Fruit fly (Drosophila melanogaster): ENCODE measurements around the gene CG10561.
A peak's percentile ranks its signal among the peaks of the same experiment; 100 is the strongest.

The CG10561 gene

DNA sequence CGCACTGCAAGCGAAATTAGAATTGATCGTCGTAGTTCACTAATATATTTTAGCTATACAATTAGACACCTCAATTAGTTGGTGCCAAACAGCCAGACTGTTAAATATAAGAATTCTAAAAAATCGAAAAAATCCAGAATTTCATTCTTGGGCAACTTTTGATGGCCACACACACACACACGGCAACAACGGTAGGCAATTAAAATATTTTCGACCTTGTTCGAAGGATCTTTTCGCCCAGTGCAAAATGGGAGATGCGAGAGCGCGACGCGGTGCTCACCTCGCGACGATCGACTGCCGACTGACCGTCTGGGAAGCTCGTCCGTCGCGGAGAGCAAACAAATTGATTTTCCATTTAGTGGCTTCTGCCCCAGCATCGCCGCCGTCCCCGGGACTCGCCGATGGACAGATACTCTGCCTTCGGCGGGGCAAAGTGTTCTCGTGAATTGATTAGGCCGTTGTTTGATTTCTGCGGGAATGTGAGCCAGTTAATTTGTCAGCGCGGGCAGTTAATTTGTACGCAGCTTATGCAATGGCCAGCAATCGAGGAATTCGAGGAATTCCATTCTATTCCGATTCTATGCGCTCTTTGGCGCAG lies 44.6 kb upstream of the CG10561 start, which contains the start of gene CG10702 (continued):
- TF ChIP-seq CG2120 (GFP tag; optimal IDR thresholded peaks at IDR 0.05) (peak; percentile 33), ems (GFP tag; optimal IDR thresholded peaks at IDR 0.05) (peak; percentile 15), sd (tag; optimal IDR thresholded peaks at IDR 0.05) (no peak), Deaf1 (tag; optimal IDR thresholded peaks at IDR 0.05) (peak; percentile 21), Ada2b (GFP tag; IDR thresholded peaks at IDR 0.05) (peak; percentile 28; the same call in 1 of the 2 replicates), CG10979 (tag; optimal IDR thresholded peaks at IDR 0.05) (peak; percentile 1), CG7372 (GFP tag; IDR thresholded peaks at IDR 0.05) (no peak), Mrtf (GFP tag; IDR thresholded peaks at IDR 0.05) (0 out of 3 replicates have a peak, but pooled peaks have one; percentile 15), exex (tag; optimal IDR thresholded peaks at IDR 0.05) (no peak), CG6254 (GFP tag; optimal IDR thresholded peaks at IDR 0.05) (no peak), HLH4C (GFP tag; IDR thresholded peaks at IDR 0.05; ENCODE audit: partially characterized antibody) (no peak), CG2199 (GFP tag; IDR thresholded peaks at IDR 0.05) (0 out of 3 replicates have a peak, but pooled peaks have one; percentile 20), Sry-β (GFP tag; optimal IDR thresholded peaks at IDR 0.05) (no peak), pzg (GFP tag; optimal IDR thresholded peaks at IDR 0.05) (no peak), E2f1 (GFP tag; IDR thresholded peaks at IDR 0.05) (no peak), Atf3 (GFP tag; optimal IDR thresholded peaks at IDR 0.05) (no peak), CG6683 (GFP tag; optimal IDR thresholded peaks at IDR 0.05) (no peak), ssp (GFP tag; IDR thresholded peaks at IDR 0.05) (no peak), CG18476 (GFP tag; optimal IDR thresholded peaks at IDR 0.05) (no peak), CG31441 (GFP tag; IDR thresholded peaks at IDR 0.05) (peak; percentile 33; the same call in 1 of the 2 replicates), row (GFP tag; IDR thresholded peaks at IDR 0.05) (peak; percentile 34; the same call in 1 of the 3 replicates), CG12155 (GFP tag; optimal IDR thresholded peaks at IDR 0.05) (no peak), hth (optimal IDR thresholded peaks at IDR 0.05) (no peak), Hmx (GFP tag; optimal IDR thresholded peaks at IDR 0.05) (no peak), Lpt (GFP tag; optimal IDR thresholded peaks at IDR 0.05) (no peak), ranshi (GFP tag; IDR thresholded peaks at IDR 0.05) (no peak), Xrp1 (GFP tag; IDR thresholded peaks at IDR 0.05) (no peak; the same call in 1 of the 2 replicates), klu (GFP tag; IDR thresholded peaks at IDR 0.05) (no peak), pb (GFP tag; optimal IDR thresholded peaks at IDR 0.05) (no peak), CG2712 (tag; optimal IDR thresholded peaks at IDR 0.05) (no peak), B-H1 (GFP tag; IDR thresholded peaks at IDR 0.05) (no peak), kah (GFP tag; optimal IDR thresholded peaks at IDR 0.05) (no peak), NK7.1 (GFP tag; optimal IDR thresholded peaks at IDR 0.05) (no peak), CG31388 (GFP tag; optimal IDR thresholded peaks at IDR 0.05) (no peak), unc-4 (GFP tag; IDR thresholded peaks at IDR 0.05; ENCODE audit: partially characterized antibody) (no peak), Atf-2 (GFP tag; optimal IDR thresholded peaks at IDR 0.05) (no peak), Sox102F (GFP tag; optimal IDR thresholded peaks at IDR 0.05) (peak; percentile 15), CG6654 (GFP tag; optimal IDR thresholded peaks at IDR 0.05) (no peak), Atf6 (GFP tag; IDR thresholded peaks at IDR 0.05) (no peak), trh (GFP tag; optimal IDR thresholded peaks at IDR 0.05) (no peak), CG9932 (GFP tag; IDR thresholded peaks at IDR 0.05) (0 out of 2 replicates have a peak, but pooled peaks have one; percentile 13), CrebB (tag; optimal IDR thresholded peaks at IDR 0.05) (no peak), CG16813 (GFP tag; IDR thresholded peaks at IDR 0.05; ENCODE audit: partially characterized antibody) (no peak), CG2875 (GFP tag; optimal IDR thresholded peaks at IDR 0.05) (no peak), seq (GFP tag; IDR thresholded peaks at IDR 0.05) (no peak), tap (tag; optimal IDR thresholded peaks at IDR 0.05) (no peak), chif (GFP tag; optimal IDR thresholded peaks at IDR 0.05) (no peak), bcd (GFP tag; optimal IDR thresholded peaks at IDR 0.05) (peak; percentile 20), CG6791 (GFP tag; IDR thresholded peaks at IDR 0.05; ENCODE audit: partially characterized antibody) (no peak), CHES-1-like (GFP tag; optimal IDR thresholded peaks at IDR 0.05) (no peak), Opbp (GFP tag; IDR thresholded peaks at IDR 0.05; ENCODE audit: partially characterized antibody) (no peak)

Measured in whole organism, embryonic.